Fruit fly (Drosophila melanogaster) whole organism, embryonic: ENCODE data around the gene fz.

ENCODE experiments used
- Bgb ChIP-seq: fragments of 200-800 bp; sonication (Bioruptor generic); IDR thresholded peaks from 2 replicates; pipeline ENCODE4 v1.3.6; 2022; ENCODE audit warnings: missing biosample characterization, missing genetic modification characterization; ENCODE audit not compliant: partially characterized antibody
- CG30020 ChIP-seq: fragments of 200-800 bp; optimal IDR thresholded peaks from 2 replicates; lab custom pipeline; 2019; ENCODE audit warnings: missing biosample characterization, mild to moderate bottlenecking, missing genetic modification characterization, moderate library complexity
- CG4820 ChIP-seq: fragments of 200-800 bp; sonication (Bioruptor generic); optimal IDR thresholded peaks from 3 replicates; lab custom pipeline; 2016; ENCODE audit warnings: missing biosample characterization, missing genetic modification characterization
- CG8290 ChIP-seq, 3 experiments: fragments of 200-800 bp; sonication (Bioruptor generic); optimal IDR thresholded peaks; 2 replicates each; lab custom pipeline; 2016 to 2019; ENCODE audit warnings: missing biosample characterization in 3 of 3, missing genetic modification characterization in 3 of 3, mild to moderate bottlenecking in 2 of 3, moderate library complexity in 1 of 3
- Doc3 ChIP-seq: fragments of 200-800 bp; sonication (Bioruptor generic); IDR thresholded peaks from 3 replicates; pipeline ENCODE4 v1.3.6; 2022; ENCODE audit warnings: missing biosample characterization, missing genetic modification characterization; ENCODE audit not compliant: partially characterized antibody
- HmgZ ChIP-seq: fragments of 200-800 bp; sonication (Bioruptor generic); optimal IDR thresholded peaks from 2 replicates; lab custom pipeline; 2018; ENCODE audit warnings: missing biosample characterization, mild to moderate bottlenecking, missing genetic modification characterization
- MBD-R2 ChIP-seq: fragments of 200-800 bp; sonication (Bioruptor generic); IDR thresholded peaks from 2 replicates; pipeline ENCODE4 v1.3.6; 2022; ENCODE audit warnings: missing biosample characterization, missing genetic modification characterization
- Meics ChIP-seq: fragments of 200-800 bp; sonication (Bioruptor generic); optimal IDR thresholded peaks from 2 replicates; lab custom pipeline; 2017; ENCODE audit warnings: missing biosample characterization, mild to moderate bottlenecking, missing genetic modification characterization
- Rfx ChIP-seq: fragments of 200-800 bp; sonication (Bioruptor generic); IDR thresholded peaks from 2 replicates; pipeline ENCODE4 v1.3.6; 2022; ENCODE audit warnings: missing biosample characterization, missing genetic modification characterization
- Spps ChIP-seq: fragments of 200-800 bp; sonication (Bioruptor generic); optimal IDR thresholded peaks from 2 replicates; lab custom pipeline; 2018; ENCODE audit warnings: missing biosample characterization, mild to moderate bottlenecking, missing genetic modification characterization
- dm ChIP-seq: fragments of 200-800 bp; sonication (Bioruptor generic); optimal IDR thresholded peaks from 3 replicates; lab custom pipeline; 2016; ENCODE audit warnings: missing biosample characterization, missing genetic modification characterization
- slbo ChIP-seq: fragments of 200-800 bp; sonication (Bioruptor generic); IDR thresholded peaks from 2 replicates; pipeline ENCODE4 v1.3.6; 2022; ENCODE audit warnings: missing biosample characterization, missing genetic modification characterization
- tap ChIP-seq: fragments of 200-800 bp; optimal IDR thresholded peaks from 3 replicates; lab custom pipeline; 2019; ENCODE audit warnings: missing biosample characterization, mild to moderate bottlenecking, missing genetic modification characterization, moderate library complexity
- wek ChIP-seq: fragments of 200-800 bp; sonication (Bioruptor generic); optimal IDR thresholded peaks from 3 replicates; lab custom pipeline; 2018; ENCODE audit warnings: missing biosample characterization, mild to moderate bottlenecking, missing genetic modification characterization, moderate library complexity

DNA sequence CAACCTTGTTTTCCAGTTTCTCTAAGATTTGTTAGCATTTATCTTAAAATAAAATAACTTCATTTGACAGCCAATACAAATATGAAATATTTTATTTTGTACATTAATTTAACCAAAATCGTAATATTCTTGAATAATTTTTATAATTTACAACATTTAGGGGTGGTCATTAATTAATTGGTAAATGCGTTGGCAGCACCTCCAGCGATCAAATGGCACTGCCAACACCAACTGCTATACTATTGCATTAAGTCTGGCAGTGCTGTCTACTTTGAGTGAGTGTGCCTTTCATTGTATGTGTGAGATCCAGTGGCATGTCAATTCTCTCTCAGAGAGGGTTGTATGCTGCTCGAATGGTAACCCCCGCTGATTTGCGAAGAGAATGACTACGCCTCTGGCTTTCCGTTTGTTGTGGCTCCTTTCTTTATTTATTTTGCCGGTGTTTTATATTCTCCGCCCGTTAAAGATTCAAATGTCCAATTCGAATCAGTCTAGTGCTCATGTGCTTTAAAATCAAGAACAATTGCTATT is 136.1 kb downstream of the fz start, which contains the start of gene CG3919:
- TF ChIP-seq Spps (tag; lab: Kevin White, UChicago) (no peak), CG30020 (tag; lab: Kevin White, UChicago) (no peak), slbo (peak; percentile 81), MBD-R2 (GFP tag; lab: Robert Waterston, UW) (peak; percentile 22; the same call in 1 of the 2 replicates), Rfx (GFP tag; lab: Robert Waterston, UW) (peak; percentile 80), Doc3 (GFP tag; lab: Robert Waterston, UW) (0 out of 3 replicates have a peak, but pooled peaks have one; percentile 8), Bgb (no peak; the same call in 1 of the 2 replicates), wek (GFP tag; lab: Kevin White, UChicago) (peak; percentile 14), tap (peak; percentile 2), Meics (GFP tag; lab: Kevin White, UChicago) (peak; percentile 57), dm (GFP tag; lab: Kevin White, UChicago) (peak; percentile 61), CG8290 (GFP tag; optimal IDR thresholded peaks at IDR 0.05; lab: Kevin White, UChicago) (peak; percentile 39), CG8290 (tag; optimal IDR thresholded peaks at IDR 0.05; lab: Kevin White, UChicago) (peak; percentile 67 to 91), CG4820 (GFP tag; lab: Kevin White, UChicago) (peak; percentile 49), HmgZ (tag; lab: Kevin White, UChicago) (peak; percentile 21)
